Fruit fly (Drosophila melanogaster) whole organism, prepupa: Measurements from ENCODE around the gene CG6660.

Experiments used
- Blimp-1 ChIP-seq: fragments of 200-800 bp; sonication (Bioruptor generic); optimal IDR thresholded peaks from 3 replicates; lab custom pipeline; 2017; ENCODE audit warnings: missing biosample characterization, missing genetic modification characterization, mild to moderate bottlenecking, moderate library complexity, missing genetic modification reagents
- CG10631 ChIP-seq: fragments of 200-800 bp; sonication (Bioruptor generic); optimal IDR thresholded peaks from 2 replicates; lab custom pipeline; 2016; ENCODE audit warnings: missing biosample characterization, missing genetic modification characterization
- CG10669 ChIP-seq: fragments of 200-800 bp; sonication (Bioruptor generic); optimal IDR thresholded peaks from 3 replicates; lab custom pipeline; 2018; ENCODE audit warnings: missing biosample characterization, mild to moderate bottlenecking, missing genetic modification characterization, moderate library complexity
- CG11902 ChIP-seq: fragments of 200-800 bp; sonication (Bioruptor generic); optimal IDR thresholded peaks from 3 replicates; lab custom pipeline; 2016; ENCODE audit warnings: missing biosample characterization, missing genetic modification characterization
- CG3032 ChIP-seq: fragments of 200-800 bp; optimal IDR thresholded peaks from 2 replicates; lab custom pipeline; 2019; ENCODE audit warnings: missing biosample characterization, mild to moderate bottlenecking, missing genetic modification characterization, moderate library complexity
- CG31627 ChIP-seq: fragments of 200-800 bp; sonication (Bioruptor generic); optimal IDR thresholded peaks from 3 replicates; lab custom pipeline; 2016; ENCODE audit warnings: missing biosample characterization, missing genetic modification characterization
- CG32006 ChIP-seq: fragments of 200-800 bp; sonication (Bioruptor generic); optimal IDR thresholded peaks from 3 replicates; lab custom pipeline; 2017; ENCODE audit warnings: missing biosample characterization, mild to moderate bottlenecking, missing genetic modification characterization
- CG34406 ChIP-seq: fragments of 200-800 bp; sonication (Bioruptor generic); optimal IDR thresholded peaks from 3 replicates; lab custom pipeline; 2016; ENCODE audit warnings: missing biosample characterization, missing genetic modification characterization
- CG3919 ChIP-seq: fragments of 200-800 bp; sonication (Bioruptor generic); optimal IDR thresholded peaks from 3 replicates; lab custom pipeline; 2016; ENCODE audit warnings: missing biosample characterization, missing genetic modification characterization
- CG6163 ChIP-seq: fragments of 200-800 bp; sonication (Bioruptor generic); IDR thresholded peaks from 3 replicates; pipeline ENCODE4 v1.3.6; 2022; ENCODE audit warnings: missing biosample characterization, missing genetic modification characterization
- CG6276 ChIP-seq: fragments of 200-800 bp; sonication (Bioruptor generic); optimal IDR thresholded peaks from 2 replicates; lab custom pipeline; 2017; ENCODE audit warnings: missing biosample characterization, mild to moderate bottlenecking, missing genetic modification characterization
- CG6808 ChIP-seq: fragments of 200-800 bp; sonication (Bioruptor generic); optimal IDR thresholded peaks from 3 replicates; lab custom pipeline; 2017; ENCODE audit warnings: missing biosample characterization, missing genetic modification characterization, mild to moderate bottlenecking, moderate library complexity, missing genetic modification reagents
- CG7368 ChIP-seq: fragments of 200-800 bp; sonication (Bioruptor generic); optimal IDR thresholded peaks from 3 replicates; lab custom pipeline; 2016; ENCODE audit warnings: missing biosample characterization, missing genetic modification characterization
- CG8319 ChIP-seq: fragments of 200-800 bp; sonication (Bioruptor generic); optimal IDR thresholded peaks from 3 replicates; lab custom pipeline; 2016; ENCODE audit warnings: missing biosample characterization, missing genetic modification characterization
- Eip75B ChIP-seq: fragments of 200-800 bp; sonication (Bioruptor generic); optimal IDR thresholded peaks from 3 replicates; lab custom pipeline; 2016; ENCODE audit warnings: missing biosample characterization, missing genetic modification characterization
- Eip78C ChIP-seq: fragments of 200-800 bp; sonication (Bioruptor generic); peaks from one replicate; lab custom pipeline; 2016; ENCODE audit warnings: missing biosample characterization, missing genetic modification characterization
- Eip93F ChIP-seq: fragments of 200-800 bp; sonication (Bioruptor generic); optimal IDR thresholded peaks from 2 replicates; lab custom pipeline; 2016; ENCODE audit warnings: missing biosample characterization, mild to moderate bottlenecking, missing genetic modification characterization
- Ets96B ChIP-seq: fragments of 200-800 bp; optimal IDR thresholded peaks from 2 replicates; lab custom pipeline; 2019; ENCODE audit warnings: missing biosample characterization, mild to moderate bottlenecking, missing genetic modification characterization, moderate library complexity
- Hr39 ChIP-seq: fragments of 200-800 bp; sonication (Bioruptor generic); optimal IDR thresholded peaks from 2 replicates; lab custom pipeline; 2016; ENCODE audit warnings: missing biosample characterization, missing genetic modification characterization
- Lpt ChIP-seq: fragments of 200-800 bp; sonication (Bioruptor generic); optimal IDR thresholded peaks from 3 replicates; lab custom pipeline; 2016; ENCODE audit warnings: missing biosample characterization, missing genetic modification characterization
- OdsH ChIP-seq: fragments of 200-800 bp; sonication (Bioruptor generic); optimal IDR thresholded peaks from 3 replicates; lab custom pipeline; 2016; ENCODE audit warnings: missing biosample characterization, missing genetic modification characterization
- Smox ChIP-seq: fragments of 200-800 bp; sonication (Bioruptor generic); optimal IDR thresholded peaks from 3 replicates; lab custom pipeline; 2016; ENCODE audit warnings: missing biosample characterization, missing genetic modification characterization
- Sox102F ChIP-seq: fragments of 200-800 bp; sonication (Bioruptor generic); optimal IDR thresholded peaks from 2 replicates; lab custom pipeline; 2016; ENCODE audit warnings: missing biosample characterization, mild to moderate bottlenecking, missing genetic modification characterization
- Sox15 ChIP-seq: fragments of 200-800 bp; sonication (Bioruptor generic); optimal IDR thresholded peaks from 3 replicates; lab custom pipeline; 2016; ENCODE audit warnings: missing biosample characterization, missing genetic modification characterization
- acj6 ChIP-seq: fragments of 200-800 bp; sonication (Bioruptor generic); optimal IDR thresholded peaks from 3 replicates; lab custom pipeline; 2016; ENCODE audit warnings: missing biosample characterization, missing genetic modification characterization
- dac ChIP-seq: fragments of 200-800 bp; sonication (Bioruptor generic); optimal IDR thresholded peaks from 2 replicates; lab custom pipeline; 2017; ENCODE audit warnings: missing biosample characterization, mild to moderate bottlenecking, missing genetic modification characterization
- dsx ChIP-seq: fragments of 200-800 bp; optimal IDR thresholded peaks from 3 replicates; lab custom pipeline; 2019; ENCODE audit warnings: missing biosample characterization, mild to moderate bottlenecking, missing genetic modification characterization, moderate library complexity; ENCODE audit not compliant: poor library complexity, severe bottlenecking
- eg ChIP-seq: fragments of 200-800 bp; sonication (Bioruptor generic); IDR thresholded peaks from 3 replicates; pipeline ENCODE4 v1.3.6; 2022; ENCODE audit warnings: missing biosample characterization, missing genetic modification characterization
- esn ChIP-seq: fragments of 200-800 bp; sonication (Bioruptor generic); optimal IDR thresholded peaks from 2 replicates; lab custom pipeline; 2016; ENCODE audit warnings: missing biosample characterization, mild to moderate bottlenecking, missing genetic modification characterization, moderate library complexity
- fd59A ChIP-seq: fragments of 200-800 bp; sonication (Bioruptor generic); optimal IDR thresholded peaks from 2 replicates; lab custom pipeline; 2017; ENCODE audit warnings: missing biosample characterization, mild to moderate bottlenecking, missing genetic modification characterization, missing genetic modification reagents
- fd85E ChIP-seq: fragments of 200-800 bp; sonication (Bioruptor generic); optimal IDR thresholded peaks from 3 replicates; lab custom pipeline; 2016; ENCODE audit warnings: missing biosample characterization, missing genetic modification characterization
- fkh ChIP-seq: fragments of 200-800 bp; sonication (Bioruptor generic); optimal IDR thresholded peaks from 3 replicates; lab custom pipeline; 2017; ENCODE audit warnings: missing biosample characterization, mild to moderate bottlenecking, missing genetic modification characterization, moderate library complexity
- lz ChIP-seq: fragments of 200-800 bp; sonication (Bioruptor generic); optimal IDR thresholded peaks from 3 replicates; lab custom pipeline; 2016; ENCODE audit warnings: missing biosample characterization, missing genetic modification characterization
- net ChIP-seq: fragments of 200-800 bp; sonication (Bioruptor generic); optimal IDR thresholded peaks from 3 replicates; lab custom pipeline; 2016; ENCODE audit warnings: missing biosample characterization, missing genetic modification characterization
- spab ChIP-seq: fragments of 200-800 bp; sonication (Bioruptor generic); optimal IDR thresholded peaks from 2 replicates; lab custom pipeline; 2017; ENCODE audit warnings: missing biosample characterization, mild to moderate bottlenecking, missing genetic modification characterization, missing genetic modification reagents
- ss ChIP-seq, 2 experiments: fragments of 200-800 bp; sonication (Bioruptor generic); optimal IDR thresholded peaks; 2 replicates in 1 of 2; 3 replicates in 1 of 2; lab custom pipeline; 2017 to 2018; ENCODE audit warnings: mild to moderate bottlenecking in 2 of 2, missing biosample characterization in 2 of 2, missing genetic modification characterization in 2 of 2, moderate library complexity in 1 of 2
- svp ChIP-seq: fragments of 200-800 bp; sonication (Bioruptor generic); peaks from one replicate; lab custom pipeline; 2016; ENCODE audit warnings: missing biosample characterization, missing genetic modification characterization
- topi ChIP-seq: fragments of 200-800 bp; sonication (Bioruptor generic); optimal IDR thresholded peaks from 3 replicates; lab custom pipeline; 2016; ENCODE audit warnings: missing biosample characterization, missing genetic modification characterization
- vri ChIP-seq: fragments of 200-800 bp; sonication (Bioruptor generic); optimal IDR thresholded peaks from 3 replicates; lab custom pipeline; 2016; ENCODE audit warnings: missing biosample characterization, mild to moderate bottlenecking, missing genetic modification characterization

Gene CG6660

DNA sequence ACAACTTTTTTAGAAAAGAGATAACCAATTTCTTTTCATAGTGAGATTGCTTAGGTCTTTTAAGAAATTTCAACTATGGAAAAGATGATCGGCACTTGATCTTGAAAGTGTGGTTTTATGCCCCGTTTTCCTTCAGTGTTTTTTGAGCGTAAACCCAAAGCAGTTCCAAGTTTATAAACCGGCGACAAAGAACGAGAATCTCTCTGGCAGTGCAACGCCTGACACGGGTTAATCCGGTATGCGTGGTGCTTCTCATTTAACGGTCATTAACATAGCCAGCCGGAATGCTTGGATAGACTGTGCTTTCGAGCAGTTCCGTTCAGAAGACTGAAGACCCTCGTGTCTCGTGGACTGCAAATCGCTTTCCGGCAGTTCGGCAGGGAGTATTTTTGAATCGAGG lies at the start of gene CG6660:
TSS of gene CG6660 (plus strand) at position 301 of the 400 bp plus-strand sequence.
- TF ChIP-seq fd85E (GFP tag; lab: Kevin White, UChicago): no peak
- TF ChIP-seq Lpt (GFP tag; lab: Kevin White, UChicago): no peak
- TF ChIP-seq svp (GFP tag; lab: Kevin White, UChicago): no peak
- no peak for TF ChIP-seq CG10631 (GFP tag; lab: Kevin White, UChicago)
- TF ChIP-seq CG6163 (GFP tag; lab: Robert Waterston, UW): no peak
- TF ChIP-seq Hr39: no peak
- no peak for TF ChIP-seq CG11902 (GFP tag; lab: Kevin White, UChicago)
- TF ChIP-seq CG3919 (GFP tag; lab: Kevin White, UChicago): no peak
- TF ChIP-seq Sox15 (GFP tag; lab: Kevin White, UChicago): no peak
- TF ChIP-seq CG31627: no peak
- no peak for TF ChIP-seq CG6276 (GFP tag; lab: Kevin White, UChicago)
- TF ChIP-seq spab: no peak
- TF ChIP-seq Sox102F: no peak
- no peak for TF ChIP-seq CG8319 (GFP tag; lab: Kevin White, UChicago)
- no peak for TF ChIP-seq CG6808 (GFP tag; lab: Kevin White, UChicago)
- TF ChIP-seq topi (GFP tag; lab: Kevin White, UChicago): no peak

DNA sequence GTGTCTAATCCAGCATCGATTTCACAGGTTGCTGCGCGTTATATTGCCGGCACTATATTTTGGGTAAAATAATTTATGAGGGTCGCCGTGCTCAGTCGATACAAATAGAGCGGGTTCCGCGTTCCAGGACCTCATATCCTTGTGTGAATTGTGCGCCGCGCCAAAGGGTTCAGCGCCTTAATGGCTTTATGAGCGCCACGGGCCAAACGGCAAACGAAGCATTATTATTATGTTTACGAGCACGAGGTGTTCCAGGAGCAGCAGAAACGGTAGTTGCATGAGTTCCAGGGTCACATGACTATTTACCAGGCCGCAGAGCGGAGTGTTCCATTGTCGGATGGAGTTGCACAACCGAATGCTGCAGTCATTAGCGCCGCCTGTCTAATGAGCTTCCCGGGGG lies 45.5 kb upstream of the CG6660 start:
- no peak for TF ChIP-seq vri (GFP tag; lab: Kevin White, UChicago)
- no peak for TF ChIP-seq CG6163 (GFP tag; lab: Robert Waterston, UW)
- TF ChIP-seq CG32006 (GFP tag; lab: Kevin White, UChicago): no peak
- TF ChIP-seq fd85E (GFP tag; lab: Kevin White, UChicago): no peak
- no peak for TF ChIP-seq Eip75B (GFP tag; lab: Kevin White, UChicago)
- no peak for TF ChIP-seq dac (GFP tag; lab: Kevin White, UChicago)
- no peak for TF ChIP-seq topi (GFP tag; lab: Kevin White, UChicago)
- no peak for TF ChIP-seq net
- no peak for TF ChIP-seq Sox15 (GFP tag; lab: Kevin White, UChicago)
- TF ChIP-seq acj6 (GFP tag; lab: Kevin White, UChicago): no peak
- TF ChIP-seq ss (GFP tag; optimal IDR thresholded peaks at IDR 0.05; lab: Kevin White, UChicago): no peak
- TF ChIP-seq OdsH (GFP tag; lab: Kevin White, UChicago): no peak
- no peak for TF ChIP-seq CG34406 (GFP tag; lab: Kevin White, UChicago)
- TF ChIP-seq CG7368 (GFP tag; lab: Kevin White, UChicago): no peak
- no peak for TF ChIP-seq dsx (GFP tag; lab: Kevin White, UChicago)
- no peak for TF ChIP-seq Blimp-1
- TF ChIP-seq lz: no peak
- TF ChIP-seq CG10669 (GFP tag; lab: Kevin White, UChicago): no peak

DNA sequence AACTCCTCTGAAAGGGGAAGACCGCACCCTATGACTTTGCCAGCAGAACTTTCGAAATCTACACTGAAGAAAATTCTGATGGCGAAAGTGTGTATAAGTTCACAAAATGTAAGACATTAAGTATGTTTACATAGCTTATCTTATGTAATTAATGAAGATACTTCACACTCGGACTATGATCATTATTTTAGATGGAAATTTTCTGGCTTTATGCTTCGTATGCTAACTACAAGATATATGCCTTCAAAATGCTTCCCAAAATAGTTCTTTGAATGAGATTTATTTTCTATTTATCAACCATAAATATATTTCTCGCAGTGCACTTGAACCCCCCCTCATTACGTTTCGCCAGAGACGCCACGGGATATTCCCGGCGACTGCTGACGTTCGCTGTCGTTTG lies 44.7 kb upstream of the CG6660 start:
- TF ChIP-seq fkh (GFP tag; lab: Kevin White, UChicago): no peak
- peak; percentile 25 for TF ChIP-seq svp (GFP tag; lab: Kevin White, UChicago)

DNA sequence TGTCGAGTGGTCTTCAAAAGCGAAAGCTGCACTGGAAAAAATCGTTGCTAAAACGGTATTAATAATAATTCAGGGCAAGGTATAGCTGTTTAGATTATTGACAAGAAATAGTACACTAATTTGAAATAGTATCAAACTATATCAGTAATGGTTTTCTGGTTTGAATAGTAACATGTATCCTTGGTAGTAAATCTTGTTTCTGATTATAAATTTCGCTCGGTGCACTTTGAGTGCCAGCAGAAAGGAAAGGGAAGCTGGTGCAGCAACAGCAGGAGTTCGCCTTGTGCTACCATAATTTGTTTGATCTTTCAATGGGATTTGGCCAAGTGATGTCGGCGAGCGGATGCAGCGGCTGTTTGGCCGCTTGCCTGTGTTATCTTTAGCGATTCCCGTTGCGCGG lies 36.3 kb upstream of the CG6660 start:
- TF ChIP-seq eg (no peak), Ets96B (no peak), ss (GFP tag; optimal IDR thresholded peaks at IDR 0.05; lab: Kevin White, UChicago) (no peak), CG7368 (GFP tag; lab: Kevin White, UChicago) (no peak), Smox (peak; percentile 9), lz (peak; percentile 1), Eip93F (GFP tag; lab: Kevin White, UChicago) (no peak), esn (GFP tag; lab: Kevin White, UChicago) (peak; percentile 11), CG3032 (tag; lab: Kevin White, UChicago) (no peak), Eip78C (GFP tag; lab: Kevin White, UChicago) (peak; percentile 28), svp (GFP tag; lab: Kevin White, UChicago) (peak; percentile 75), fkh (GFP tag; lab: Kevin White, UChicago) (no peak), fd59A (no peak)
- TF ChIP-seq, all 60 proteins: peak for 5
